Fruit fly (Drosophila melanogaster): ENCODE measurements around the gene Sol1.

DNA sequence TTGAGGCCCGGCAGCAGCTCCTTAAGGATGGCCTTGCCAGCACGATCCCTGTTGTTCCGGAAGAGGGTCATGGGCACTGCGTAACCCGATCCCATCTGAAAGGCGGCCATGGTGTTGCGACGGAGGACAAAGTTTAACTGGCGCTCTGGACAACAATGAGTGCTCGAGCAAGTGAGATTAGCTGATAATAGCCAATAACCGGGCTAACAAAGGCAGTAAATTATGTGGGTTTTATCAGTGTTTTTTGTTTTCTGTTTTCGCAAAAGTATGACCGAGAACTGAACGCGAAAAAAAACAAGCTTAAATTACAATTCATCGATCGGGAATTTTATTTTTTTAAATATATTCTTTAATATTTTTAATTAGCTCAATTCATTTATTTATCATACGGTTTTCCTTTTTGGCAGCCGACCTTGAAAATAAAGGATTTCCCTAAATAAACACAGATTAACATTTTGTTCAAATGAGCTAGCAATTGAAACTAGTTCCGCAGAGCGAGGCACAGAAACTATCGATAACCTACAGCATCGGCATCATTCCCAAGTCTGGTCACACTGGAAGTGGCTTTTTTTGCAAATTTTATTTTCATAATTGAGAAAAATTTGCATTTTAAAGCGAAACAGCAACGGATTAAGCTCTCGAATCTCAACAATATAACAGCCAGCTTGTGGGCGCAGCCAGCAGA, 27.4 kb downstream of the Sol1 start, which contains the start of the genes Dip-C and pps:
- TF ChIP-seq sv (GFP tag; optimal IDR thresholded peaks at IDR 0.05): no peak
- no peak for TF ChIP-seq dmrt93B (GFP tag; optimal IDR thresholded peaks at IDR 0.05)
- TF ChIP-seq Sp1 (GFP tag; optimal IDR thresholded peaks at IDR 0.05): peak; percentile 26
- no peak for TF ChIP-seq pan (optimal IDR thresholded peaks at IDR 0.05)
- no peak for TF ChIP-seq Myc (optimal IDR thresholded peaks at IDR 0.05)
- TF ChIP-seq br (GFP tag; optimal IDR thresholded peaks at IDR 0.05): no peak
- no peak for TF ChIP-seq jim (GFP tag; optimal IDR thresholded peaks at IDR 0.05)
- no peak for TF ChIP-seq tai (GFP tag; optimal IDR thresholded peaks at IDR 0.05)
- TF ChIP-seq foxo (GFP tag; optimal IDR thresholded peaks at IDR 0.05): no peak
- TF ChIP-seq usp (GFP tag; optimal IDR thresholded peaks at IDR 0.05): no peak
